Worm (Caenorhabditis elegans): ENCODE data around the gene R02F2.9.

ce11 chrIII:5464850-5465249 lies 34.1 kb upstream of the R02F2.9 start:
- no peak for TF ChIP-seq tra-4 (tag; optimal IDR thresholded peaks at IDR 0.05)
- no peak for TF ChIP-seq F13C5.2 (tag; optimal IDR thresholded peaks at IDR 0.05)
- TF ChIP-seq B0310.2 (tag; optimal IDR thresholded peaks at IDR 0.05) = no peak
- TF ChIP-seq ama-1 (optimal IDR thresholded peaks at IDR 0.05) = no peak
- no peak for TF ChIP-seq hmg-4 (GFP tag; optimal IDR thresholded peaks at IDR 0.05)
- no peak for TF ChIP-seq ceh-36 (tag; optimal IDR thresholded peaks at IDR 0.05)
- no peak for TF ChIP-seq tbx-11 (GFP tag; IDR thresholded peaks at IDR 0.05)
- no peak for TF ChIP-seq scrt-1 (GFP tag; IDR thresholded peaks at IDR 0.05)
- TF ChIP-seq hmbx-1 (tag; optimal IDR thresholded peaks at IDR 0.05) = no peak

All from whole organism, early embryonic.